Worm (Caenorhabditis elegans): ENCODE data around the gene F45H10.5.

ce11 chrII:13472101-13472500 lies 29.6 kb upstream of the F45H10.5 start, which contains the start of gene E01G4.5:
- TF ChIP-seq nhr-6 (tag; optimal IDR thresholded peaks at IDR 0.05) (no peak), lin-39 (tag; optimal IDR thresholded peaks at IDR 0.05) (no peak), alr-1 (tag; optimal IDR thresholded peaks at IDR 0.05) (no peak), mab-5 (tag; optimal IDR thresholded peaks at IDR 0.05) (no peak), gmeb-1 (tag; optimal IDR thresholded peaks at IDR 0.05) (no peak), fos-1 (tag; optimal IDR thresholded peaks at IDR 0.05) (no peak), lin-13 (GFP tag; optimal IDR thresholded peaks at IDR 0.05) (no peak), ama-1 (optimal IDR thresholded peaks at IDR 0.05) (no peak)

All from whole organism, L2 larva.